Worm (Caenorhabditis elegans) whole organism, L1 larva: ENCODE data around the gene npax-1.

Experiments used
- C16A3.4 ChIP-seq: fragments of 150-350 bp; optimal IDR thresholded peaks from 2 replicates; lab custom pipeline; 2014; ENCODE audit warnings: missing biosample characterization, missing genetic modification characterization
- C34B4.2 ChIP-seq: sonication (generic microtip); optimal IDR thresholded peaks from 2 replicates; lab custom pipeline; 2017; ENCODE audit warnings: mild to moderate bottlenecking, missing genetic modification characterization, missing compliant biosample characterization
- F16B12.6 ChIP-seq: fragments of 150-350 bp; optimal IDR thresholded peaks from 2 replicates; lab custom pipeline; 2014; ENCODE audit warnings: missing biosample characterization, missing genetic modification characterization
- aha-1 ChIP-seq: fragments of 150-350 bp; optimal IDR thresholded peaks from 2 replicates; lab custom pipeline; 2014; ENCODE audit warnings: missing biosample characterization, missing genetic modification characterization
- alr-1 ChIP-seq: fragments of 200-800 bp; sonication (Bioruptor generic); optimal IDR thresholded peaks from 2 replicates; lab custom pipeline; 2018; ENCODE audit warnings: borderline replicate concordance, mild to moderate bottlenecking, missing genetic modification characterization, missing compliant biosample characterization
- aly-2 ChIP-seq: fragments of 150-350 bp; optimal IDR thresholded peaks from 2 replicates; lab custom pipeline; 2014; ENCODE audit warnings: missing biosample characterization, missing genetic modification characterization
- blmp-1 ChIP-seq: fragments of 150-350 bp; optimal IDR thresholded peaks from 2 replicates; lab custom pipeline; 2014; ENCODE audit warnings: missing biosample characterization, missing genetic modification characterization
- ceh-8 ChIP-seq: fragments of 200-800 bp; sonication (Bioruptor generic); optimal IDR thresholded peaks from 2 replicates; lab custom pipeline; 2018; ENCODE audit warnings: mild to moderate bottlenecking, missing genetic modification characterization, moderate library complexity, missing compliant biosample characterization
- ceh-82 ChIP-seq, 3 experiments: fragments of 150-350 bp in 1 of 3; sonication (generic microtip) in 2 of 3; optimal IDR thresholded peaks; 2 replicates each; lab custom pipeline; 2014 to 2017; ENCODE audit warnings: missing biosample characterization in 3 of 3, missing genetic modification characterization in 3 of 3
- ceh-88 ChIP-seq: fragments of 200-800 bp; sonication (Bioruptor generic); IDR thresholded peaks from 2 replicates; pipeline ENCODE4 v1.3.6; 2022; ENCODE audit warnings: missing genetic modification characterization, missing compliant biosample characterization
- dpl-1 ChIP-seq, 3 experiments: fragments of 150-350 bp in 2 of 3; sonication (generic microtip) in 1 of 3; optimal IDR thresholded peaks; 2 replicates each; lab custom pipeline; 2014 to 2017; ENCODE audit warnings: missing biosample characterization in 3 of 3, missing genetic modification characterization in 3 of 3, missing genetic modification reagents in 3 of 3
- efl-1 ChIP-seq, 4 experiments: fragments of 150-350 bp; optimal IDR thresholded peaks in 3 of 4; peaks in 1 of 4; 1 replicate in 1 of 4; 2 replicates in 3 of 4; lab custom pipeline; 2014; ENCODE audit warnings: missing biosample characterization in 2 of 4, missing genetic modification characterization in 2 of 4, missing genetic modification reagents in 2 of 4
- efl-3 ChIP-seq: fragments of 200-800 bp; sonication (Bioruptor generic); optimal IDR thresholded peaks from 2 replicates; lab custom pipeline; 2018; ENCODE audit warnings: mild to moderate bottlenecking, missing genetic modification characterization, missing compliant biosample characterization
- egl-27 ChIP-seq, 2 experiments: fragments of 150-350 bp in 1 of 2; sonication (generic microtip); optimal IDR thresholded peaks; 3 replicates each; lab custom pipeline; 2017 to 2018; ENCODE audit warnings: missing biosample characterization in 2 of 2, missing genetic modification characterization in 2 of 2, missing genetic modification reagents in 2 of 2
- ets-5 ChIP-seq: fragments of 200-800 bp; sonication (Bioruptor generic); IDR thresholded peaks from 2 replicates; pipeline ENCODE4 v1.3.6; 2022; ENCODE audit warnings: missing genetic modification characterization, missing compliant biosample characterization
- fkh-10 ChIP-seq: sonication (generic microtip); optimal IDR thresholded peaks from 2 replicates; lab custom pipeline; 2017; ENCODE audit warnings: missing biosample characterization, missing genetic modification reagents, missing genetic modification characterization
- fkh-4 ChIP-seq: sonication (generic microtip); optimal IDR thresholded peaks from 2 replicates; lab custom pipeline; 2016; ENCODE audit warnings: missing compliant biosample characterization, missing genetic modification characterization, borderline replicate concordance
- fkh-8 ChIP-seq: sonication (generic microtip); optimal IDR thresholded peaks from 2 replicates; lab custom pipeline; 2016; ENCODE audit warnings: mild to moderate bottlenecking, missing genetic modification characterization, missing compliant biosample characterization
- grh-1 ChIP-seq: fragments of 200-800 bp; sonication (Bioruptor generic); IDR thresholded peaks from 2 replicates; pipeline ENCODE4 v1.3.6; 2022; ENCODE audit warnings: missing genetic modification reagents, missing genetic modification characterization, missing compliant biosample characterization
- hlh-17 ChIP-seq: fragments of 200-800 bp; sonication (Bioruptor generic); optimal IDR thresholded peaks from 2 replicates; lab custom pipeline; 2018; ENCODE audit warnings: missing genetic modification characterization, mild to moderate bottlenecking, missing compliant biosample characterization, moderate library complexity, borderline replicate concordance
- hpl-2 ChIP-seq: fragments of 150-350 bp; optimal IDR thresholded peaks from 2 replicates; lab custom pipeline; 2014; ENCODE audit warnings: missing biosample characterization, missing genetic modification reagents, missing genetic modification characterization
- jun-1 ChIP-seq: fragments of 150-350 bp; optimal IDR thresholded peaks from 2 replicates; lab custom pipeline; 2014; ENCODE audit warnings: missing biosample characterization, missing genetic modification reagents, missing genetic modification characterization
- lin-14 ChIP-seq: fragments of 200-800 bp; sonication (Bioruptor generic); optimal IDR thresholded peaks from 2 replicates; lab custom pipeline; 2018; ENCODE audit warnings: mild to moderate bottlenecking, missing genetic modification characterization, moderate library complexity, missing compliant biosample characterization
- lin-15B ChIP-seq: fragments of 150-350 bp; sonication (generic microtip); optimal IDR thresholded peaks from 3 replicates; lab custom pipeline; 2014; ENCODE audit warnings: missing biosample characterization, missing genetic modification characterization
- lin-39 ChIP-seq: fragments of 150-350 bp; optimal IDR thresholded peaks from 2 replicates; lab custom pipeline; 2014; ENCODE audit warnings: missing biosample characterization, missing genetic modification reagents, missing genetic modification characterization
- lir-3 ChIP-seq: sonication (generic microtip); optimal IDR thresholded peaks from 2 replicates; lab custom pipeline; 2016; ENCODE audit warnings: mild to moderate bottlenecking, missing genetic modification characterization, moderate library complexity, missing compliant biosample characterization; ENCODE audit not compliant: poor library complexity
- lsy-2 ChIP-seq, 2 experiments: fragments of 150-350 bp; optimal IDR thresholded peaks; 2 replicates each; lab custom pipeline; 2014; ENCODE audit warnings: missing biosample characterization in 2 of 2, missing genetic modification characterization in 2 of 2
- mab-9 ChIP-seq: fragments of 200-800 bp; sonication (Bioruptor generic); IDR thresholded peaks from 2 replicates; pipeline ENCODE4 v1.3.6; 2022; ENCODE audit warnings: missing genetic modification reagents, missing genetic modification characterization, missing compliant biosample characterization
- mef-2 ChIP-seq: fragments of 150-350 bp; optimal IDR thresholded peaks from 2 replicates; lab custom pipeline; 2014; ENCODE audit warnings: missing biosample characterization, missing genetic modification characterization
- nhr-12 ChIP-seq: sonication (generic microtip); optimal IDR thresholded peaks from 2 replicates; lab custom pipeline; 2017; ENCODE audit warnings: missing biosample characterization, missing genetic modification characterization
- nhr-19 ChIP-seq: fragments of 200-800 bp; sonication (Bioruptor generic); conservative IDR thresholded peaks from 2 replicates; pipeline ENCODE4 v1.3.6; 2022; ENCODE audit warnings: missing genetic modification characterization, missing compliant biosample characterization
- nhr-20 ChIP-seq: sonication (generic microtip); optimal IDR thresholded peaks from 2 replicates; lab custom pipeline; 2016; ENCODE audit warnings: mild to moderate bottlenecking, missing genetic modification characterization, missing compliant biosample characterization
- nhr-237 ChIP-seq: fragments of 150-350 bp; optimal IDR thresholded peaks from 2 replicates; lab custom pipeline; 2014; ENCODE audit warnings: missing biosample characterization, missing genetic modification characterization
- nhr-28 ChIP-seq: fragments of 150-350 bp; optimal IDR thresholded peaks from 2 replicates; lab custom pipeline; 2014; ENCODE audit warnings: missing biosample characterization, missing genetic modification characterization
- nhr-47 ChIP-seq: sonication (generic microtip); optimal IDR thresholded peaks from 2 replicates; lab custom pipeline; 2016; ENCODE audit warnings: mild to moderate bottlenecking, missing genetic modification characterization, moderate library complexity, missing compliant biosample characterization
- nhr-71 ChIP-seq: sonication (generic microtip); optimal IDR thresholded peaks from 2 replicates; lab custom pipeline; 2016; ENCODE audit warnings: mild to moderate bottlenecking, missing genetic modification characterization, moderate library complexity, missing compliant biosample characterization
- nhr-90 ChIP-seq: sonication (generic microtip); optimal IDR thresholded peaks from 2 replicates; lab custom pipeline; 2016; ENCODE audit warnings: mild to moderate bottlenecking, missing genetic modification characterization, missing compliant biosample characterization; ENCODE audit not compliant: poor library complexity
- pag-3 ChIP-seq: sonication (generic microtip); optimal IDR thresholded peaks from 2 replicates; lab custom pipeline; 2017; ENCODE audit warnings: missing genetic modification characterization, mild to moderate bottlenecking, missing compliant biosample characterization, antibody characterized with exemption, borderline replicate concordance; ENCODE audit not compliant: insufficient read depth
- pax-3 ChIP-seq: fragments of 200-800 bp; sonication (Bioruptor generic); optimal IDR thresholded peaks from 2 replicates; lab custom pipeline; 2018; ENCODE audit warnings: mild to moderate bottlenecking, missing genetic modification characterization, moderate library complexity, missing compliant biosample characterization
- pqm-1 ChIP-seq: sonication (generic microtip); optimal IDR thresholded peaks from 3 replicates; lab custom pipeline; 2017; ENCODE audit warnings: missing biosample characterization, missing genetic modification characterization
- rnt-1 ChIP-seq: sonication (generic microtip); optimal IDR thresholded peaks from 2 replicates; lab custom pipeline; 2016; ENCODE audit warnings: mild to moderate bottlenecking, missing genetic modification characterization, moderate library complexity, missing compliant biosample characterization
- skn-1 ChIP-seq: fragments of 150-350 bp; optimal IDR thresholded peaks from 2 replicates; lab custom pipeline; 2014; ENCODE audit warnings: missing biosample characterization, missing genetic modification characterization
- snpc-4 ChIP-seq: fragments of 150-350 bp; optimal IDR thresholded peaks from 2 replicates; lab custom pipeline; 2014; ENCODE audit warnings: missing biosample characterization, missing genetic modification characterization
- sptf-1 ChIP-seq: fragments of 150-350 bp; optimal IDR thresholded peaks from 2 replicates; lab custom pipeline; 2014; ENCODE audit warnings: missing biosample characterization, missing genetic modification characterization
- tbx-2 ChIP-seq: sonication (generic microtip); optimal IDR thresholded peaks from 2 replicates; lab custom pipeline; 2016; ENCODE audit warnings: missing genetic modification characterization, missing compliant biosample characterization
- tlp-1 ChIP-seq: fragments of 150-350 bp; optimal IDR thresholded peaks from 2 replicates; lab custom pipeline; 2014; ENCODE audit warnings: missing biosample characterization, missing genetic modification characterization
- unc-130 ChIP-seq: fragments of 150-350 bp; optimal IDR thresholded peaks from 2 replicates; lab custom pipeline; 2017; ENCODE audit warnings: missing biosample characterization, missing genetic modification characterization, inconsistent platforms
- unc-30 ChIP-seq: sonication (generic microtip); optimal IDR thresholded peaks from 2 replicates; lab custom pipeline; 2017; ENCODE audit warnings: missing biosample characterization, missing genetic modification characterization
- unc-62 ChIP-seq: fragments of 150-350 bp; optimal IDR thresholded peaks from 2 replicates; lab custom pipeline; 2014; ENCODE audit warnings: missing biosample characterization, missing genetic modification reagents, missing genetic modification characterization
- unc-86 ChIP-seq: sonication (generic microtip); optimal IDR thresholded peaks from 2 replicates; lab custom pipeline; 2016; ENCODE audit warnings: missing genetic modification characterization, missing compliant biosample characterization
- vab-15 ChIP-seq: sonication (generic microtip); optimal IDR thresholded peaks from 2 replicates; lab custom pipeline; 2017; ENCODE audit warnings: missing genotype, mild to moderate bottlenecking, missing genetic modification characterization, missing compliant biosample characterization
- xbp-1 ChIP-seq: sonication (generic microtip); optimal IDR thresholded peaks from 2 replicates; lab custom pipeline; 2016; ENCODE audit warnings: missing genetic modification characterization, missing compliant biosample characterization
- ztf-4 ChIP-seq: fragments of 150-350 bp; optimal IDR thresholded peaks from 2 replicates; lab custom pipeline; 2014; ENCODE audit warnings: missing biosample characterization, missing genetic modification characterization

The npax-1 gene

DNA sequence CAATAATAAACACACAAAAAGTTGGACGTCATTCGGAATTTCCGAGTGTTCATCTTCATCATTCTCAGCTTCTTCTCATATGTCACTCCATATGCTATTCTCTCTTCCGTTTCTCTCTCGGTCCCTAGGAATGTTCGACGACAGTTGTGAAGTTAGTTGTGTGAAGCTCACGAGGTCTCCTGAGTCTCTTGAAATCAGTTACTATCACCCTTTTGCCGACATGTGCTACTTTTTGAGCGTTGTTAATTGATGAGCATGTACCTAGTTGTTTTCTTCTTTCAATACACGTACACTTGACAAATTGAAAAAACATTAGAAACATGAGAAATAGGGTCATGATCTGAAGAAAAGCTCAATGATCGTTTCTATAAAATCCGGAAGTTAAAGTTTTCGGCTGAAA lies 7.8 kb downstream of the npax-1 start (continued):
- TF ChIP-seq pag-3 (tag; lab: Kevin White, UChicago): no peak
- peak; percentile 36 for TF ChIP-seq C16A3.4 (tag; lab: Kevin White, UChicago)
- no peak for TF ChIP-seq unc-30
- no peak for TF ChIP-seq pqm-1 (tag; lab: Kevin White, UChicago)
- TF ChIP-seq unc-86 (tag; lab: Kevin White, UChicago): no peak
- peak; percentile 93 for TF ChIP-seq nhr-71 (tag; lab: Kevin White, UChicago)
- TF ChIP-seq ceh-82 (tag; optimal IDR thresholded peaks at IDR 0.05; lab: Kevin White, UChicago): no peak
- TF ChIP-seq aha-1: no peak
- no peak for TF ChIP-seq nhr-12 (tag; lab: Kevin White, UChicago)
- TF ChIP-seq F16B12.6 (tag; lab: Kevin White, UChicago): no peak
- no peak for TF ChIP-seq C34B4.2 (tag; lab: Kevin White, UChicago)
- peak; percentile 47 to 71 for TF ChIP-seq lsy-2 (tag; optimal IDR thresholded peaks at IDR 0.05; lab: Kevin White, UChicago)
- no peak for TF ChIP-seq ceh-88 (GFP tag; lab: Robert Waterston, UW)
- TF ChIP-seq unc-130 (tag; lab: Kevin White, UChicago): no peak
- no peak for TF ChIP-seq hlh-17 (GFP tag; lab: Kevin White, UChicago)
- no peak for TF ChIP-seq unc-62 (GFP tag; lab: Kevin White, UChicago)
- peak; percentile 65 for TF ChIP-seq nhr-20 (tag; lab: Kevin White, UChicago)
- peak; percentile 90 for TF ChIP-seq rnt-1
- no peak for TF ChIP-seq blmp-1 (tag; lab: Kevin White, UChicago)
- TF ChIP-seq ets-5: no peak
- TF ChIP-seq fkh-10 (GFP tag; lab: Kevin White, UChicago): no peak
- TF ChIP-seq egl-27 (tag; optimal IDR thresholded peaks at IDR 0.05; lab: Kevin White, UChicago): no peak
- peak; percentile 68 for TF ChIP-seq ztf-4
- no peak for TF ChIP-seq nhr-90 (tag; lab: Kevin White, UChicago)
- no peak for TF ChIP-seq grh-1 (GFP tag; lab: Robert Waterston, UW)
- no peak for TF ChIP-seq efl-3 (GFP tag; lab: Kevin White, UChicago)
- TF ChIP-seq nhr-28 (tag; lab: Kevin White, UChicago): no peak
- TF ChIP-seq lin-15B (tag; lab: Kevin White, UChicago): no peak
- TF ChIP-seq tbx-2 (tag; lab: Kevin White, UChicago): peak; percentile 20
- TF ChIP-seq ceh-8: no peak
- peak; percentile 33 for TF ChIP-seq xbp-1 (tag; lab: Kevin White, UChicago)
- peak; percentile 47 for TF ChIP-seq nhr-47
- no peak for TF ChIP-seq fkh-4
- TF ChIP-seq tlp-1 (tag; lab: Kevin White, UChicago): no peak
- no peak for TF ChIP-seq sptf-1
- TF ChIP-seq dpl-1 (GFP tag; optimal IDR thresholded peaks at IDR 0.05; lab: Kevin White, UChicago): no peak
- TF ChIP-seq hpl-2 (GFP tag; lab: Kevin White, UChicago): no peak
- peak; percentile 81 for TF ChIP-seq nhr-19 (GFP tag; lab: Robert Waterston, UW)
- peak; percentile 16 to 41 for TF ChIP-seq efl-1 (optimal IDR thresholded peaks at IDR 0.05; lab: Kevin White, UChicago)
- TF ChIP-seq efl-1 (GFP tag; optimal IDR thresholded peaks at IDR 0.05 in 1 of 2; lab: Kevin White, UChicago): peak; percentile 0 to 2
- TF ChIP-seq nhr-237: no peak
- TF ChIP-seq jun-1 (tag; lab: Kevin White, UChicago): no peak
- peak; percentile 58 for TF ChIP-seq lir-3 (tag; lab: Kevin White, UChicago)
- TF ChIP-seq pax-3 (tag; lab: Kevin White, UChicago): no peak
- peak; percentile 22 for TF ChIP-seq mef-2
- no peak for TF ChIP-seq mab-9 (GFP tag; lab: Robert Waterston, UW)
- TF ChIP-seq lin-39: peak; percentile 82
- peak; percentile 92 for TF ChIP-seq lin-14 (GFP tag; lab: Kevin White, UChicago)
- no peak for TF ChIP-seq alr-1
- TF ChIP-seq skn-1 (tag; lab: Kevin White, UChicago): no peak
- no peak for TF ChIP-seq fkh-8 (tag; lab: Kevin White, UChicago)
- no peak for TF ChIP-seq aly-2
- TF ChIP-seq snpc-4 (tag; lab: Kevin White, UChicago): no peak
- peak; percentile 79 for TF ChIP-seq vab-15
